5 worm cellular contexts compared by ENCODE assay signal in genomic region chrII:5605538-5605945, ce11.
TF ChIP-seq lines count a peak whose summit lies in the region.

No protein-coding gene starts in this region.

TF ChIP-seq in whole organism, L1 larva, 84 proteins besides CTCF, POLR2A, EP300 and RAD21 (continued from another document and continues in another):
- no peak for TF ChIP-seq hpl-2 (GFP tag; optimal IDR thresholded peaks at IDR 0.05; lab: Kevin White, UChicago)
- TF ChIP-seq nhr-20 (tag; optimal IDR thresholded peaks at IDR 0.05; lab: Kevin White, UChicago): peak; percentile 93
- TF ChIP-seq ztf-4 (tag; optimal IDR thresholded peaks at IDR 0.05; lab: Kevin White, UChicago): peak; percentile 57
- TF ChIP-seq irx-1 (tag; optimal IDR thresholded peaks at IDR 0.05; lab: Kevin White, UChicago): peak; percentile 56
- TF ChIP-seq elt-3 (tag; optimal IDR thresholded peaks at IDR 0.05; lab: Kevin White, UChicago): peak; percentile 76 to 99 (median 89)
- TF ChIP-seq ceh-90 (tag; optimal IDR thresholded peaks at IDR 0.05; lab: Kevin White, UChicago): no peak
- TF ChIP-seq efl-1 (optimal IDR thresholded peaks at IDR 0.05; lab: Kevin White, UChicago): peak; percentile 11 to 38
- no peak for TF ChIP-seq efl-1 (GFP tag; optimal IDR thresholded peaks at IDR 0.05 in 1 of 2; lab: Kevin White, UChicago)
- peak; percentile 29 for TF ChIP-seq mep-1 (tag; optimal IDR thresholded peaks at IDR 0.05; lab: Kevin White, UChicago)
- no peak for TF ChIP-seq pax-3 (tag; optimal IDR thresholded peaks at IDR 0.05; lab: Kevin White, UChicago)
- peak; percentile 93 for TF ChIP-seq lin-14 (GFP tag; optimal IDR thresholded peaks at IDR 0.05; lab: Kevin White, UChicago)
- peak; percentile 87 for TF ChIP-seq nhr-71 (tag; optimal IDR thresholded peaks at IDR 0.05; lab: Kevin White, UChicago)
- peak; percentile 72 for TF ChIP-seq nhr-90 (tag; optimal IDR thresholded peaks at IDR 0.05; lab: Kevin White, UChicago; ENCODE audit: poor library complexity)
- TF ChIP-seq pqm-1 (tag; optimal IDR thresholded peaks at IDR 0.05; lab: Kevin White, UChicago): no peak
- TF ChIP-seq elt-2 (tag; optimal IDR thresholded peaks at IDR 0.05; lab: Kevin White, UChicago): peak; percentile 88
- no peak for TF ChIP-seq F16B12.6 (tag; optimal IDR thresholded peaks at IDR 0.05; lab: Kevin White, UChicago)
- peak; percentile 31 to 72 for TF ChIP-seq lsy-2 (tag; optimal IDR thresholded peaks at IDR 0.05; lab: Kevin White, UChicago)
- TF ChIP-seq blmp-1 (tag; optimal IDR thresholded peaks at IDR 0.05; lab: Kevin White, UChicago): peak; percentile 93
- TF ChIP-seq nhr-76 (tag; optimal IDR thresholded peaks at IDR 0.05; lab: Kevin White, UChicago): no peak
- no peak for TF ChIP-seq sox-4 (tag; optimal IDR thresholded peaks at IDR 0.05; lab: Kevin White, UChicago)
- TF ChIP-seq jun-1 (tag; optimal IDR thresholded peaks at IDR 0.05; lab: Kevin White, UChicago): peak; percentile 35
- TF ChIP-seq nhr-237 (tag; optimal IDR thresholded peaks at IDR 0.05; lab: Kevin White, UChicago): peak; percentile 31
- TF ChIP-seq nhr-85 (tag; lab: Kevin White, UChicago): peak; percentile 100
- peak in 2 of 3 experiments; percentile 5 to 30 for TF ChIP-seq dpl-1 (GFP tag; optimal IDR thresholded peaks at IDR 0.05; lab: Kevin White, UChicago)
- TF ChIP-seq C34B4.2 (tag; optimal IDR thresholded peaks at IDR 0.05; lab: Kevin White, UChicago): no peak
- TF ChIP-seq lin-35 (GFP tag; optimal IDR thresholded peaks at IDR 0.05; lab: Kevin White, UChicago): peak in 1 of 2 experiments; percentile 66

TF ChIP-seq in whole organism, L2 larva, 48 proteins besides CTCF, POLR2A, EP300 and RAD21 (continued from another document):
- TF ChIP-seq sma-9 (GFP tag; optimal IDR thresholded peaks at IDR 0.05; lab: Kevin White, UChicago) (peak; percentile 97), sma-9 (tag; optimal IDR thresholded peaks at IDR 0.05; lab: Kevin White, UChicago) (peak; percentile 63), blmp-1 (tag; optimal IDR thresholded peaks at IDR 0.05; lab: Kevin White, UChicago; ENCODE audit: insufficient read depth) (peak; percentile 72), unc-62 (GFP tag; optimal IDR thresholded peaks at IDR 0.05; lab: Kevin White, UChicago) (no peak), peb-1 (tag; optimal IDR thresholded peaks at IDR 0.05; lab: Kevin White, UChicago) (no peak), snpc-4 (tag; optimal IDR thresholded peaks at IDR 0.05; lab: Kevin White, UChicago) (no peak), nhr-237 (tag; optimal IDR thresholded peaks at IDR 0.05; lab: Kevin White, UChicago) (no peak), crh-2 (tag; optimal IDR thresholded peaks at IDR 0.05; lab: Kevin White, UChicago) (peak; percentile 67), nhr-129 (tag; optimal IDR thresholded peaks at IDR 0.05; lab: Kevin White, UChicago) (peak; percentile 79), zag-1 (tag; optimal IDR thresholded peaks at IDR 0.05; lab: Kevin White, UChicago) (no peak), lsy-2 (tag; optimal IDR thresholded peaks at IDR 0.05; lab: Kevin White, UChicago) (peak in 1 of 2 experiments; percentile 51), Y55F3AM.14 (GFP tag; optimal IDR thresholded peaks at IDR 0.05; lab: Kevin White, UChicago) (peak; percentile 6), mab-5 (tag; optimal IDR thresholded peaks at IDR 0.05; lab: Kevin White, UChicago) (no peak), ceh-16 (tag; optimal IDR thresholded peaks at IDR 0.05; lab: Kevin White, UChicago) (peak; percentile 20), lin-11 (tag; optimal IDR thresholded peaks at IDR 0.05; lab: Kevin White, UChicago) (no peak), mdl-1 (tag; optimal IDR thresholded peaks at IDR 0.05; lab: Kevin White, UChicago) (peak; percentile 39 to 59), ama-1 (optimal IDR thresholded peaks at IDR 0.05; lab: Kevin White, UChicago) (no peak), fos-1 (tag; optimal IDR thresholded peaks at IDR 0.05; lab: Kevin White, UChicago) (peak; percentile 86), F13H6.1 (tag; optimal IDR thresholded peaks at IDR 0.05; lab: Kevin White, UChicago) (peak; percentile 10), unc-39 (tag; optimal IDR thresholded peaks at IDR 0.05; lab: Kevin White, UChicago) (no peak)

TF ChIP-seq in whole organism, L3 larva, 47 proteins besides CTCF, POLR2A, EP300 and RAD21 (continued from another document):
- TF ChIP-seq mdl-1 (tag; optimal IDR thresholded peaks at IDR 0.05; lab: Kevin White, UChicago) (peak; percentile 23), elt-2 (tag; optimal IDR thresholded peaks at IDR 0.05; lab: Kevin White, UChicago) (peak; percentile 89), unc-62 (GFP tag; optimal IDR thresholded peaks at IDR 0.05; lab: Kevin White, UChicago) (peak; percentile 93), elt-1 (tag; optimal IDR thresholded peaks at IDR 0.05; lab: Kevin White, UChicago) (peak; percentile 72), fkh-2 (tag; optimal IDR thresholded peaks at IDR 0.05; lab: Kevin White, UChicago) (no peak), nhr-76 (tag; optimal IDR thresholded peaks at IDR 0.05; lab: Kevin White, UChicago) (peak; percentile 48), elt-3 (tag; optimal IDR thresholded peaks at IDR 0.05; lab: Kevin White, UChicago) (peak; percentile 93 to 96 (median 93))

TF ChIP-seq in whole organism, L4 larva, 104 proteins besides CTCF, POLR2A, EP300 and RAD21 (continued from another document and continues in another):
- TF ChIP-seq unc-39 (tag; optimal IDR thresholded peaks at IDR 0.05; lab: Kevin White, UChicago): no peak
- TF ChIP-seq dmd-9 (GFP tag; IDR thresholded peaks at IDR 0.05; lab: Robert Waterston, UW): no peak
- TF ChIP-seq cey-2 (tag; optimal IDR thresholded peaks at IDR 0.05; lab: Kevin White, UChicago; ENCODE audit: borderline replicate concordance, insufficient read depth): peak; percentile 41
- no peak for TF ChIP-seq madf-5 (GFP tag; IDR thresholded peaks at IDR 0.05; lab: Robert Waterston, UW)
- TF ChIP-seq nhr-237 (tag; optimal IDR thresholded peaks at IDR 0.05; lab: Kevin White, UChicago): peak; percentile 21
- TF ChIP-seq egl-27 (tag; optimal IDR thresholded peaks at IDR 0.05; lab: Kevin White, UChicago): no peak
- no peak for TF ChIP-seq hmg-1.1 (GFP tag; IDR thresholded peaks at IDR 0.05; lab: Robert Waterston, UW)
- TF ChIP-seq ama-1 (optimal IDR thresholded peaks at IDR 0.05; lab: Kevin White, UChicago): no peak
- TF ChIP-seq madf-9 (GFP tag; conservative IDR thresholded peaks at IDR 0.05; lab: Robert Waterston, UW): no peak
- TF ChIP-seq nhr-111 (GFP tag; optimal IDR thresholded peaks at IDR 0.05; lab: Kevin White, UChicago): no peak
- peak; percentile 23 to 45 for TF ChIP-seq lsy-2 (tag; optimal IDR thresholded peaks at IDR 0.05; lab: Kevin White, UChicago)
- peak; percentile 72 for TF ChIP-seq mep-1 (tag; optimal IDR thresholded peaks at IDR 0.05; lab: Kevin White, UChicago)
- no peak for TF ChIP-seq mdt-29 (GFP tag; IDR thresholded peaks at IDR 0.05; lab: Robert Waterston, UW)
- no peak for TF ChIP-seq duxl-1 (tag; optimal IDR thresholded peaks at IDR 0.05; lab: Kevin White, UChicago; ENCODE audit: poor library complexity)
- TF ChIP-seq nhr-48 (tag; optimal IDR thresholded peaks at IDR 0.05; lab: Kevin White, UChicago): peak; percentile 91
- no peak for TF ChIP-seq tag-97 (GFP tag; IDR thresholded peaks at IDR 0.05; lab: Robert Waterston, UW)
- no peak for TF ChIP-seq ZK337.2 (GFP tag; IDR thresholded peaks at IDR 0.05; lab: Robert Waterston, UW)
- TF ChIP-seq ztf-7 (tag; optimal IDR thresholded peaks at IDR 0.05; lab: Kevin White, UChicago): no peak
- TF ChIP-seq Y5F2A.4 (GFP tag; optimal IDR thresholded peaks at IDR 0.05; lab: Kevin White, UChicago): no peak
- no peak for TF ChIP-seq T26A8.4 (GFP tag; IDR thresholded peaks at IDR 0.05; lab: Robert Waterston, UW)
- TF ChIP-seq snpc-1.2 (GFP tag; IDR thresholded peaks at IDR 0.05; lab: Robert Waterston, UW): no peak
- TF ChIP-seq lin-15B (tag; optimal IDR thresholded peaks at IDR 0.05; lab: Kevin White, UChicago): no peak
- TF ChIP-seq dmd-8 (GFP tag; IDR thresholded peaks at IDR 0.05; lab: Robert Waterston, UW): no peak
- no peak for TF ChIP-seq attf-4 (tag; optimal IDR thresholded peaks at IDR 0.05; lab: Kevin White, UChicago)
- TF ChIP-seq Y48G9A.11 (GFP tag; IDR thresholded peaks at IDR 0.05; lab: Robert Waterston, UW): no peak
- no peak for TF ChIP-seq ceh-62 (tag; optimal IDR thresholded peaks at IDR 0.05; lab: Kevin White, UChicago)
- no peak for TF ChIP-seq sdz-12 (GFP tag; optimal IDR thresholded peaks at IDR 0.05; lab: Kevin White, UChicago)
- TF ChIP-seq zip-2 (tag; optimal IDR thresholded peaks at IDR 0.05; lab: Kevin White, UChicago): no peak
- no peak for TF ChIP-seq mxl-2 (GFP tag; conservative IDR thresholded peaks at IDR 0.05; lab: Robert Waterston, UW)
- no peak for TF ChIP-seq set-16 (GFP tag; IDR thresholded peaks at IDR 0.05; lab: Robert Waterston, UW)
- no peak for TF ChIP-seq R02D3.7 (tag; optimal IDR thresholded peaks at IDR 0.05; lab: Kevin White, UChicago)
- TF ChIP-seq hlh-11 (tag; optimal IDR thresholded peaks at IDR 0.05; lab: Kevin White, UChicago): peak; percentile 90
- TF ChIP-seq spr-3 (GFP tag; optimal IDR thresholded peaks at IDR 0.05; lab: Kevin White, UChicago): no peak
- TF ChIP-seq ceh-44 (GFP tag; IDR thresholded peaks at IDR 0.05; lab: Robert Waterston, UW): no peak
- TF ChIP-seq aha-1 (tag; lab: Kevin White, UChicago): peak; percentile 98
- TF ChIP-seq F10B5.3 (tag; optimal IDR thresholded peaks at IDR 0.05; lab: Kevin White, UChicago): no peak
- TF ChIP-seq ces-1 (GFP tag; optimal IDR thresholded peaks at IDR 0.05; lab: Kevin White, UChicago): no peak
- TF ChIP-seq mes-2 (tag; optimal IDR thresholded peaks at IDR 0.05; lab: Kevin White, UChicago; ENCODE audit: poor library complexity, severe bottlenecking): no peak
- TF ChIP-seq daf-19 (GFP tag; conservative IDR thresholded peaks at IDR 0.05; lab: Robert Waterston, UW): no peak
- TF ChIP-seq vab-7 (GFP tag; IDR thresholded peaks at IDR 0.05; lab: Robert Waterston, UW): no peak
- no peak for TF ChIP-seq F26F4.8 (GFP tag; conservative IDR thresholded peaks at IDR 0.05; lab: Robert Waterston, UW)
- no peak for TF ChIP-seq zfp-2 (tag; optimal IDR thresholded peaks at IDR 0.05; lab: Kevin White, UChicago)
- no peak for TF ChIP-seq daf-12 (tag; optimal IDR thresholded peaks at IDR 0.05; lab: Kevin White, UChicago)
- no peak for TF ChIP-seq rbr-2 (tag; optimal IDR thresholded peaks at IDR 0.05; lab: Kevin White, UChicago)
- TF ChIP-seq gei-8 (GFP tag; optimal IDR thresholded peaks at IDR 0.05; lab: Kevin White, UChicago): no peak

TF ChIP-seq in whole organism, young adult, 124 proteins besides CTCF, POLR2A, EP300 and RAD21 (continued from another document):
- TF ChIP-seq F49E8.2 (tag; optimal IDR thresholded peaks at IDR 0.05; lab: Kevin White, UChicago; ENCODE audit: insufficient read depth): no peak
- TF ChIP-seq lin-40 (tag; optimal IDR thresholded peaks at IDR 0.05; lab: Kevin White, UChicago): peak; percentile 80
- TF ChIP-seq nhr-90 (tag; optimal IDR thresholded peaks at IDR 0.05; lab: Kevin White, UChicago): no peak
- no peak for TF ChIP-seq snpc-1.1 (tag; optimal IDR thresholded peaks at IDR 0.05; lab: Kevin White, UChicago; ENCODE audit: insufficient read depth)
- no peak for TF ChIP-seq nhr-27 (tag; optimal IDR thresholded peaks at IDR 0.05; lab: Kevin White, UChicago)
- no peak for TF ChIP-seq dox-1 (GFP tag; IDR thresholded peaks at IDR 0.05; lab: Robert Waterston, UW)
- no peak for TF ChIP-seq efl-1 (GFP tag; optimal IDR thresholded peaks at IDR 0.05; lab: Kevin White, UChicago)
- TF ChIP-seq Y67H2A.10 (GFP tag; conservative IDR thresholded peaks at IDR 0.05; lab: Robert Waterston, UW): no peak
- TF ChIP-seq B0019.2 (GFP tag; conservative IDR thresholded peaks at IDR 0.05; lab: Robert Waterston, UW): no peak
- 0 out of 2 replicates have a peak, but pooled peaks have one; percentile 14 for TF ChIP-seq mcd-1 (GFP tag; IDR thresholded peaks at IDR 0.05; lab: Robert Waterston, UW)
- no peak for TF ChIP-seq ama-1 (optimal IDR thresholded peaks at IDR 0.05; lab: Kevin White, UChicago)
- no peak for TF ChIP-seq ama-1 (GFP tag; optimal IDR thresholded peaks at IDR 0.05; lab: Kevin White, UChicago)
- no peak for TF ChIP-seq ceh-27 (GFP tag; optimal IDR thresholded peaks at IDR 0.05; lab: Kevin White, UChicago)
- TF ChIP-seq Y53F4B.3 (GFP tag; IDR thresholded peaks at IDR 0.05; lab: Robert Waterston, UW): no peak
- no peak for TF ChIP-seq nfya-1 (tag; optimal IDR thresholded peaks at IDR 0.05; lab: Kevin White, UChicago; ENCODE audit: borderline replicate concordance, insufficient read depth)
- no peak for TF ChIP-seq bed-1 (GFP tag; IDR thresholded peaks at IDR 0.05; lab: Robert Waterston, UW)
- no peak for TF ChIP-seq attf-5 (GFP tag; optimal IDR thresholded peaks at IDR 0.05; lab: Kevin White, UChicago)
- TF ChIP-seq F39B2.1 (GFP tag; IDR thresholded peaks at IDR 0.05; lab: Robert Waterston, UW): no peak
- TF ChIP-seq nhr-120 (GFP tag; IDR thresholded peaks at IDR 0.05; lab: Robert Waterston, UW): no peak
- no peak for TF ChIP-seq repo-1 (tag; optimal IDR thresholded peaks at IDR 0.05; lab: Kevin White, UChicago)
- TF ChIP-seq ets-4 (GFP tag; optimal IDR thresholded peaks at IDR 0.05; lab: Kevin White, UChicago): no peak
- no peak for TF ChIP-seq gei-17 (GFP tag; optimal IDR thresholded peaks at IDR 0.05; lab: Kevin White, UChicago)
- TF ChIP-seq ztf-28 (GFP tag; IDR thresholded peaks at IDR 0.05; lab: Robert Waterston, UW): no peak
- no peak for TF ChIP-seq attf-3 (GFP tag; conservative IDR thresholded peaks at IDR 0.05; lab: Robert Waterston, UW)
- TF ChIP-seq athp-1 (tag; optimal IDR thresholded peaks at IDR 0.05; lab: Kevin White, UChicago): no peak
- TF ChIP-seq mel-28 (tag; optimal IDR thresholded peaks at IDR 0.05; lab: Kevin White, UChicago; ENCODE audit: borderline replicate concordance): no peak
- 0 out of 2 replicates have a peak, but pooled peaks have one; percentile 14 for TF ChIP-seq hmg-1.2 (GFP tag; IDR thresholded peaks at IDR 0.05; lab: Robert Waterston, UW)
- no peak for TF ChIP-seq hrde-1 (tag; optimal IDR thresholded peaks at IDR 0.05; lab: Kevin White, UChicago; ENCODE audit: borderline replicate concordance)
- no peak for TF ChIP-seq F33H1.4 (GFP tag; IDR thresholded peaks at IDR 0.05; lab: Robert Waterston, UW)
